Worm (Caenorhabditis elegans) whole organism, L4 larva: Measurements from ENCODE around the gene nsy-1.

Experiments
- F37D6.2 ChIP-seq: sonication (generic microtip); optimal IDR thresholded peaks from 2 replicates; lab custom pipeline; 2016; ENCODE audit warnings: mild to moderate bottlenecking, missing genetic modification characterization, missing compliant biosample characterization
- Y48G9A.11 ChIP-seq: fragments of 200-800 bp; sonication (Bioruptor generic); IDR thresholded peaks from 2 replicates; pipeline ENCODE4 v1.3.6; 2022; ENCODE audit warnings: missing genetic modification reagents, missing genetic modification characterization, missing compliant biosample characterization
- Y5F2A.4 ChIP-seq: fragments of 200-800 bp; sonication (Bioruptor generic); optimal IDR thresholded peaks from 2 replicates; lab custom pipeline; 2018; ENCODE audit warnings: mild to moderate bottlenecking, missing genetic modification characterization, missing compliant biosample characterization
- ZK337.2 ChIP-seq: fragments of 200-800 bp; sonication (Bioruptor generic); IDR thresholded peaks from 2 replicates; pipeline ENCODE4 v1.3.6; 2022; ENCODE audit warnings: missing genetic modification reagents, missing genetic modification characterization, missing compliant biosample characterization
- aha-1 ChIP-seq: fragments of 150-350 bp; peaks from one replicate; lab custom pipeline; 2014; ENCODE audit warnings: missing biosample characterization, missing genetic modification characterization
- aly-2 ChIP-seq: sonication (generic microtip); optimal IDR thresholded peaks from 2 replicates; lab custom pipeline; 2018; ENCODE audit warnings: missing biosample characterization, missing genetic modification characterization
- ceh-44 ChIP-seq: fragments of 200-800 bp; sonication (Bioruptor generic); IDR thresholded peaks from 2 replicates; pipeline ENCODE4 v1.3.6; 2022; ENCODE audit warnings: missing genetic modification reagents, missing genetic modification characterization, missing compliant biosample characterization
- ceh-62 ChIP-seq: sonication (generic microtip); optimal IDR thresholded peaks from 2 replicates; lab custom pipeline; 2017; ENCODE audit warnings: missing biosample characterization, missing genetic modification characterization
- ces-1 ChIP-seq: fragments of 150-350 bp; sonication (generic microtip); optimal IDR thresholded peaks from 4 replicates; lab custom pipeline; 2014; ENCODE audit warnings: missing biosample characterization, missing genetic modification reagents, missing genetic modification characterization
- daf-19 ChIP-seq: fragments of 200-800 bp; sonication (Bioruptor generic); conservative IDR thresholded peaks from 2 replicates; pipeline ENCODE4 v1.3.6; 2022; ENCODE audit warnings: missing genetic modification characterization, missing compliant biosample characterization
- daf-8 ChIP-seq: fragments of 200-800 bp; sonication (Bioruptor generic); IDR thresholded peaks from 2 replicates; pipeline ENCODE4 v1.3.6; 2022; ENCODE audit warnings: missing genetic modification characterization, missing compliant biosample characterization
- dmd-8 ChIP-seq: fragments of 200-800 bp; sonication (Bioruptor generic); IDR thresholded peaks from 2 replicates; pipeline ENCODE4 v1.3.6; 2022; ENCODE audit warnings: missing genetic modification characterization, missing compliant biosample characterization
- dve-1 ChIP-seq: sonication (generic microtip); optimal IDR thresholded peaks from 2 replicates; lab custom pipeline; 2017; ENCODE audit warnings: antibody characterized with exemption, mild to moderate bottlenecking, missing genetic modification characterization, missing compliant biosample characterization; ENCODE audit not compliant: insufficient read depth
- lin-1 ChIP-seq: fragments of 200-800 bp; sonication (Bioruptor generic); IDR thresholded peaks from 2 replicates; pipeline ENCODE4 v1.3.6; 2022; ENCODE audit warnings: missing genetic modification reagents, missing genetic modification characterization, missing compliant biosample characterization
- lin-29 ChIP-seq: fragments of 200-800 bp; sonication (Bioruptor generic); IDR thresholded peaks from 2 replicates; pipeline ENCODE4 v1.3.6; 2022; ENCODE audit warnings: missing genetic modification reagents, missing genetic modification characterization, missing compliant biosample characterization
- lin-39 ChIP-seq: fragments of 150-350 bp; optimal IDR thresholded peaks from 2 replicates; lab custom pipeline; 2014; ENCODE audit warnings: missing biosample characterization, missing genetic modification reagents, missing genetic modification characterization
- lir-3 ChIP-seq: sonication (generic microtip); optimal IDR thresholded peaks from 2 replicates; lab custom pipeline; 2016; ENCODE audit warnings: mild to moderate bottlenecking, missing genetic modification characterization, missing compliant biosample characterization
- lsy-2 ChIP-seq, 2 experiments: fragments of 150-350 bp in 1 of 2; sonication (generic microtip) in 1 of 2; optimal IDR thresholded peaks; 2 replicates each; lab custom pipeline; 2014 to 2017; ENCODE audit warnings: missing biosample characterization in 2 of 2, missing genetic modification characterization in 2 of 2
- madf-5 ChIP-seq, 2 experiments: fragments of 200-800 bp; sonication (Bioruptor generic); IDR thresholded peaks; 2 replicates each; pipeline ENCODE4 v1.3.6; 2022; ENCODE audit warnings: missing compliant biosample characterization in 2 of 2, missing genetic modification characterization in 2 of 2
- mdt-29 ChIP-seq: fragments of 200-800 bp; sonication (Bioruptor generic); IDR thresholded peaks from 2 replicates; pipeline ENCODE4 v1.3.6; 2022; ENCODE audit warnings: missing genetic modification reagents, missing genetic modification characterization, missing compliant biosample characterization
- mes-2 ChIP-seq: sonication (generic microtip); optimal IDR thresholded peaks from 2 replicates; lab custom pipeline; 2016; ENCODE audit warnings: missing genotype, mild to moderate bottlenecking, missing genetic modification characterization, missing compliant biosample characterization; ENCODE audit not compliant: poor library complexity, severe bottlenecking
- mxl-2 ChIP-seq: fragments of 200-800 bp; sonication (Bioruptor generic); conservative IDR thresholded peaks from 2 replicates; pipeline ENCODE4 v1.3.6; 2022; ENCODE audit warnings: missing genetic modification reagents, missing genetic modification characterization, missing compliant biosample characterization
- nhr-237 ChIP-seq: sonication (generic microtip); optimal IDR thresholded peaks from 2 replicates; lab custom pipeline; 2017; ENCODE audit warnings: missing biosample characterization, missing genetic modification characterization
- nhr-77 ChIP-seq: fragments of 150-350 bp; optimal IDR thresholded peaks from 2 replicates; lab custom pipeline; 2014; ENCODE audit warnings: missing biosample characterization, missing genetic modification characterization
- rbr-2 ChIP-seq: sonication (generic microtip); optimal IDR thresholded peaks from 2 replicates; lab custom pipeline; 2016; ENCODE audit warnings: missing genotype, missing genetic modification characterization, missing compliant biosample characterization
- set-16 ChIP-seq: fragments of 200-800 bp; sonication (Bioruptor generic); IDR thresholded peaks from 2 replicates; pipeline ENCODE4 v1.3.6; 2022; ENCODE audit warnings: missing genetic modification reagents, missing genetic modification characterization, missing compliant biosample characterization
- spr-1 ChIP-seq: sonication (generic microtip); optimal IDR thresholded peaks from 2 replicates; lab custom pipeline; 2016; ENCODE audit warnings: mild to moderate bottlenecking, missing genetic modification characterization, missing compliant biosample characterization
- unc-130 ChIP-seq: sonication (generic microtip); optimal IDR thresholded peaks from 2 replicates; lab custom pipeline; 2016; ENCODE audit warnings: missing genetic modification reagents, missing genetic modification characterization, missing compliant biosample characterization
- unc-62 ChIP-seq, 3 experiments: fragments of 150-350 bp in 1 of 3; sonication (generic microtip); optimal IDR thresholded peaks in 2 of 3; peaks in 1 of 3; 1 replicate in 1 of 3; 2 replicates in 2 of 3; lab custom pipeline; 2014 to 2017; ENCODE audit warnings: missing biosample characterization in 3 of 3, missing genetic modification characterization in 3 of 3, missing genetic modification reagents in 3 of 3, missing genotype in 1 of 3
- zfp-3 ChIP-seq: fragments of 200-800 bp; sonication (Bioruptor generic); conservative IDR thresholded peaks from 2 replicates; pipeline ENCODE4 v1.3.6; 2022; ENCODE audit warnings: missing genetic modification reagents, missing genetic modification characterization, missing compliant biosample characterization
- zip-2 ChIP-seq: fragments of 150-350 bp; optimal IDR thresholded peaks from 2 replicates; lab custom pipeline; 2014; ENCODE audit warnings: missing biosample characterization, missing genetic modification characterization
- ztf-11 ChIP-seq: fragments of 150-350 bp; optimal IDR thresholded peaks from 2 replicates; lab custom pipeline; 2014; ENCODE audit warnings: missing biosample characterization, missing genetic modification characterization
- ztf-7 ChIP-seq: fragments of 150-350 bp; optimal IDR thresholded peaks from 2 replicates; lab custom pipeline; 2014; ENCODE audit warnings: missing biosample characterization, missing genetic modification characterization

nsy-1 gene

ce11 chrII:5003660-5004059 lies 18.9 kb upstream of the nsy-1 start, which contains the start of gene F59A6.10:
Gene F59A6.10 (plus strand): TSS chrII:5003960.
- TF ChIP-seq unc-62 (GFP tag; optimal IDR thresholded peaks at IDR 0.05 in 1 of 2; lab: Kevin White, UChicago): no peak
- TF ChIP-seq unc-62 (tag; optimal IDR thresholded peaks at IDR 0.05; lab: Kevin White, UChicago): no peak
- no peak for TF ChIP-seq F37D6.2 (tag; lab: Kevin White, UChicago)
- no peak for TF ChIP-seq aly-2 (tag; lab: Kevin White, UChicago)
- no peak for TF ChIP-seq unc-130 (GFP tag; lab: Kevin White, UChicago)
- TF ChIP-seq ztf-11: no peak
- TF ChIP-seq dmd-8 (GFP tag; lab: Robert Waterston, UW): no peak
- no peak for TF ChIP-seq dve-1 (tag; lab: Kevin White, UChicago)
- TF ChIP-seq Y5F2A.4 (GFP tag; lab: Kevin White, UChicago): no peak
- no peak for TF ChIP-seq daf-19 (GFP tag; lab: Robert Waterston, UW)
- no peak for TF ChIP-seq set-16 (GFP tag; lab: Robert Waterston, UW)
- no peak for TF ChIP-seq ces-1 (GFP tag; lab: Kevin White, UChicago)
- TF ChIP-seq nhr-77 (tag; lab: Kevin White, UChicago): no peak
- TF ChIP-seq madf-5 (GFP tag; IDR thresholded peaks at IDR 0.05; lab: Robert Waterston, UW): no peak
- no peak for TF ChIP-seq ceh-44

ce11 chrII:5004781-5005180 lies 17.8 kb upstream of the nsy-1 start, which contains the start of gene F59A6.4:
Gene F59A6.4 (plus strand): TSS chrII:5005081.
- TF ChIP-seq ceh-62 (tag; lab: Kevin White, UChicago) (no peak), set-16 (GFP tag; lab: Robert Waterston, UW) (no peak), zfp-3 (GFP tag; lab: Robert Waterston, UW) (no peak), ZK337.2 (GFP tag; lab: Robert Waterston, UW) (no peak), spr-1 (tag; lab: Kevin White, UChicago) (no peak), lsy-2 (tag; optimal IDR thresholded peaks at IDR 0.05; lab: Kevin White, UChicago) (no peak), lin-1 (GFP tag; lab: Robert Waterston, UW) (no peak), Y48G9A.11 (GFP tag; lab: Robert Waterston, UW) (no peak), zip-2 (no peak), rbr-2 (no peak), mes-2 (tag; lab: Kevin White, UChicago) (no peak), F37D6.2 (tag; lab: Kevin White, UChicago) (no peak), nhr-237 (tag; lab: Kevin White, UChicago) (no peak), unc-130 (GFP tag; lab: Kevin White, UChicago) (no peak)

ce11 chrII:5008033-5008432 lies 14.5 kb upstream of the nsy-1 start, which contains the start of gene F59A6.3:
Gene F59A6.3 (plus strand): TSS chrII:5008333.
- TF ChIP-seq ztf-11 (no peak), mxl-2 (no peak), ztf-7 (tag; lab: Kevin White, UChicago) (no peak), daf-8 (GFP tag; lab: Robert Waterston, UW) (no peak)

ce11 chrII:5011978-5012377 lies 10.6 kb upstream of the nsy-1 start, which contains the start of gene F59A6.12:
Gene F59A6.12 (minus strand): TSS chrII:5012078.
- TF ChIP-seq ceh-62 (tag; lab: Kevin White, UChicago) (no peak), lin-39 (tag; lab: Kevin White, UChicago) (no peak), mdt-29 (GFP tag; lab: Robert Waterston, UW) (no peak), lin-29 (GFP tag; lab: Robert Waterston, UW) (no peak)

- TF ChIP-seq ceh-62 (tag; lab: Kevin White, UChicago): no peak
- TF ChIP-seq aha-1: peak; percentile 53
- TF ChIP-seq lir-3: no peak
Measured at ce11 chrII:5014399-5014798, 8.2 kb upstream of the nsy-1 start, which contains the start of gene F59A6.2. Gene F59A6.2 (plus strand): TSS chrII:5014699.
